Worm (Caenorhabditis elegans) whole organism, L4 larva: ENCODE results near the gene cblc-1.

Experiments used
- F44E2.7 ChIP-seq: fragments of 200-800 bp; sonication (Bioruptor generic); IDR thresholded peaks from 2 replicates; pipeline ENCODE4 v2.1.2; 2022; ENCODE audit warnings: missing genetic modification characterization, missing compliant biosample characterization
- F49E8.2 ChIP-seq: sonication (generic microtip); optimal IDR thresholded peaks from 2 replicates; lab custom pipeline; 2016; ENCODE audit warnings: missing compliant biosample characterization, mild to moderate bottlenecking, missing genetic modification characterization, borderline replicate concordance
- T26A8.4 ChIP-seq: fragments of 200-800 bp; sonication (Bioruptor generic); IDR thresholded peaks from 2 replicates; pipeline ENCODE4 v1.3.6; 2022; ENCODE audit warnings: missing genetic modification characterization, missing compliant biosample characterization
- Y105C5A.15 ChIP-seq: fragments of 200-800 bp; sonication (Bioruptor generic); IDR thresholded peaks from 2 replicates; pipeline ENCODE4 v1.3.6; 2022; ENCODE audit warnings: missing genetic modification characterization, missing compliant biosample characterization
- Y48G9A.11 ChIP-seq: fragments of 200-800 bp; sonication (Bioruptor generic); IDR thresholded peaks from 2 replicates; pipeline ENCODE4 v1.3.6; 2022; ENCODE audit warnings: missing genetic modification reagents, missing genetic modification characterization, missing compliant biosample characterization
- Y5F2A.4 ChIP-seq: fragments of 200-800 bp; sonication (Bioruptor generic); optimal IDR thresholded peaks from 2 replicates; lab custom pipeline; 2018; ENCODE audit warnings: mild to moderate bottlenecking, missing genetic modification characterization, missing compliant biosample characterization
- Y75B8A.6 ChIP-seq: fragments of 200-800 bp; sonication (Bioruptor generic); IDR thresholded peaks from 2 replicates; pipeline ENCODE4 v1.3.6; 2022; ENCODE audit warnings: missing genetic modification reagents, missing genetic modification characterization, missing compliant biosample characterization
- ZK337.2 ChIP-seq: fragments of 200-800 bp; sonication (Bioruptor generic); IDR thresholded peaks from 2 replicates; pipeline ENCODE4 v1.3.6; 2022; ENCODE audit warnings: missing genetic modification reagents, missing genetic modification characterization, missing compliant biosample characterization
- aly-2 ChIP-seq: sonication (generic microtip); optimal IDR thresholded peaks from 2 replicates; lab custom pipeline; 2018; ENCODE audit warnings: missing biosample characterization, missing genetic modification characterization
- ama-1 ChIP-seq: fragments of 150-350 bp; optimal IDR thresholded peaks from 2 replicates; lab custom pipeline; 2014; ENCODE audit warnings: inconsistent platforms, mixed read lengths
- arid-1 ChIP-seq: fragments of 200-800 bp; sonication (Bioruptor generic); conservative IDR thresholded peaks from 2 replicates; pipeline ENCODE4 v1.3.6; 2022; ENCODE audit warnings: missing genetic modification reagents, missing genetic modification characterization, missing compliant biosample characterization
- ceh-32 ChIP-seq: sonication (generic microtip); optimal IDR thresholded peaks from 2 replicates; lab custom pipeline; 2016; ENCODE audit warnings: mild to moderate bottlenecking, missing genetic modification characterization, missing compliant biosample characterization; ENCODE audit not compliant: poor library complexity
- ceh-62 ChIP-seq: sonication (generic microtip); optimal IDR thresholded peaks from 2 replicates; lab custom pipeline; 2017; ENCODE audit warnings: missing biosample characterization, missing genetic modification characterization
- ces-1 ChIP-seq: fragments of 150-350 bp; sonication (generic microtip); optimal IDR thresholded peaks from 4 replicates; lab custom pipeline; 2014; ENCODE audit warnings: missing biosample characterization, missing genetic modification reagents, missing genetic modification characterization
- ctbp-1 ChIP-seq: fragments of 200-800 bp; sonication (Bioruptor generic); IDR thresholded peaks from 2 replicates; pipeline ENCODE4 v1.3.6; 2022; ENCODE audit warnings: missing genetic modification reagents, missing genetic modification characterization, missing compliant biosample characterization
- daf-19 ChIP-seq: fragments of 200-800 bp; sonication (Bioruptor generic); conservative IDR thresholded peaks from 2 replicates; pipeline ENCODE4 v1.3.6; 2022; ENCODE audit warnings: missing genetic modification characterization, missing compliant biosample characterization
- dmd-8 ChIP-seq: fragments of 200-800 bp; sonication (Bioruptor generic); IDR thresholded peaks from 2 replicates; pipeline ENCODE4 v1.3.6; 2022; ENCODE audit warnings: missing genetic modification characterization, missing compliant biosample characterization
- dmd-9 ChIP-seq: fragments of 200-800 bp; sonication (Bioruptor generic); IDR thresholded peaks from 2 replicates; pipeline ENCODE4 v1.3.6; 2022; ENCODE audit warnings: missing genetic modification reagents, missing genetic modification characterization, missing compliant biosample characterization
- dve-1 ChIP-seq: sonication (generic microtip); optimal IDR thresholded peaks from 2 replicates; lab custom pipeline; 2017; ENCODE audit warnings: antibody characterized with exemption, mild to moderate bottlenecking, missing genetic modification characterization, missing compliant biosample characterization; ENCODE audit not compliant: insufficient read depth
- egl-43 ChIP-seq: fragments of 200-800 bp; sonication (Bioruptor generic); IDR thresholded peaks from 2 replicates; pipeline ENCODE4 v1.3.6; 2022; ENCODE audit warnings: missing genetic modification reagents, missing genetic modification characterization, missing compliant biosample characterization
- hlh-11 ChIP-seq: fragments of 200-800 bp; sonication (Bioruptor generic); optimal IDR thresholded peaks from 2 replicates; lab custom pipeline; 2018; ENCODE audit warnings: mild to moderate bottlenecking, missing genetic modification characterization, missing compliant biosample characterization
- hlh-30 ChIP-seq: sonication (generic microtip); optimal IDR thresholded peaks from 2 replicates; lab custom pipeline; 2017; ENCODE audit warnings: antibody characterized with exemption, mild to moderate bottlenecking, missing genetic modification characterization, missing compliant biosample characterization; ENCODE audit not compliant: insufficient read depth
- hmg-1.1 ChIP-seq: fragments of 200-800 bp; sonication (Bioruptor generic); IDR thresholded peaks from 2 replicates; pipeline ENCODE4 v1.3.6; 2022; ENCODE audit warnings: missing genetic modification reagents, missing genetic modification characterization, missing compliant biosample characterization
- lin-1 ChIP-seq: fragments of 200-800 bp; sonication (Bioruptor generic); IDR thresholded peaks from 2 replicates; pipeline ENCODE4 v1.3.6; 2022; ENCODE audit warnings: missing genetic modification reagents, missing genetic modification characterization, missing compliant biosample characterization
- lin-13 ChIP-seq: fragments of 150-350 bp; optimal IDR thresholded peaks from 2 replicates; lab custom pipeline; 2014; ENCODE audit warnings: missing biosample characterization, missing genetic modification reagents, missing genetic modification characterization
- lin-15B ChIP-seq: fragments of 150-350 bp; sonication (generic microtip); optimal IDR thresholded peaks from 3 replicates; lab custom pipeline; 2014; ENCODE audit warnings: missing biosample characterization, missing genetic modification characterization
- lin-29 ChIP-seq: fragments of 200-800 bp; sonication (Bioruptor generic); IDR thresholded peaks from 2 replicates; pipeline ENCODE4 v1.3.6; 2022; ENCODE audit warnings: missing genetic modification reagents, missing genetic modification characterization, missing compliant biosample characterization
- lin-38 ChIP-seq: fragments of 200-800 bp; sonication (Bioruptor generic); IDR thresholded peaks from 2 replicates; pipeline ENCODE4 v1.3.6; 2022; ENCODE audit warnings: missing genetic modification reagents, missing genetic modification characterization, missing compliant biosample characterization
- madf-5 ChIP-seq, 2 experiments: fragments of 200-800 bp; sonication (Bioruptor generic); IDR thresholded peaks; 2 replicates each; pipeline ENCODE4 v1.3.6; 2022; ENCODE audit warnings: missing compliant biosample characterization in 2 of 2, missing genetic modification characterization in 2 of 2
- madf-9 ChIP-seq: fragments of 200-800 bp; sonication (Bioruptor generic); conservative IDR thresholded peaks from 2 replicates; pipeline ENCODE4 v1.3.6; 2022; ENCODE audit warnings: missing genetic modification reagents, missing genetic modification characterization, missing compliant biosample characterization
- mdl-1 ChIP-seq, 2 experiments: fragments of 150-350 bp in 1 of 2; sonication (generic microtip) in 1 of 2; optimal IDR thresholded peaks; 2 replicates each; lab custom pipeline; 2014 to 2017; ENCODE audit warnings: missing biosample characterization in 2 of 2, missing genetic modification characterization in 2 of 2
- mdt-29 ChIP-seq: fragments of 200-800 bp; sonication (Bioruptor generic); IDR thresholded peaks from 2 replicates; pipeline ENCODE4 v1.3.6; 2022; ENCODE audit warnings: missing genetic modification reagents, missing genetic modification characterization, missing compliant biosample characterization
- mep-1 ChIP-seq: fragments of 150-350 bp; sonication (generic microtip); optimal IDR thresholded peaks from 3 replicates; lab custom pipeline; 2014; ENCODE audit warnings: missing biosample characterization, missing genetic modification characterization
- nhr-102 ChIP-seq: sonication (generic microtip); optimal IDR thresholded peaks from 2 replicates; lab custom pipeline; 2016; ENCODE audit warnings: mild to moderate bottlenecking, missing genetic modification characterization, moderate library complexity, missing compliant biosample characterization
- nhr-11 ChIP-seq: fragments of 150-350 bp; optimal IDR thresholded peaks from 2 replicates; lab custom pipeline; 2014; ENCODE audit warnings: missing biosample characterization, missing genetic modification characterization
- nhr-111 ChIP-seq: fragments of 200-800 bp; sonication (Bioruptor generic); optimal IDR thresholded peaks from 2 replicates; lab custom pipeline; 2018; ENCODE audit warnings: mild to moderate bottlenecking, missing genetic modification characterization, missing compliant biosample characterization
- nhr-25 ChIP-seq: sonication (generic microtip); optimal IDR thresholded peaks from 2 replicates; lab custom pipeline; 2017; ENCODE audit warnings: missing genetic modification characterization, mild to moderate bottlenecking, missing compliant biosample characterization, antibody characterized with exemption, moderate library complexity, borderline replicate concordance; ENCODE audit not compliant: insufficient read depth
- nhr-6 ChIP-seq: fragments of 150-350 bp; optimal IDR thresholded peaks from 2 replicates; lab custom pipeline; 2014; ENCODE audit warnings: missing biosample characterization, missing genetic modification characterization
- nhr-76 ChIP-seq: fragments of 150-350 bp; optimal IDR thresholded peaks from 2 replicates; lab custom pipeline; 2014; ENCODE audit warnings: missing biosample characterization, missing genetic modification characterization
- php-3 ChIP-seq: fragments of 200-800 bp; sonication (Bioruptor generic); IDR thresholded peaks from 2 replicates; pipeline ENCODE4 v1.3.6; 2022; ENCODE audit warnings: missing genetic modification reagents, missing genetic modification characterization, missing compliant biosample characterization
- snpc-1.2 ChIP-seq: fragments of 200-800 bp; sonication (Bioruptor generic); IDR thresholded peaks from 2 replicates; pipeline ENCODE4 v1.3.6; 2022; ENCODE audit warnings: missing genetic modification reagents, missing genetic modification characterization, missing compliant biosample characterization
- snpc-4 ChIP-seq: fragments of 150-350 bp; optimal IDR thresholded peaks from 2 replicates; lab custom pipeline; 2014; ENCODE audit warnings: missing biosample characterization, missing genetic modification characterization
- spr-1 ChIP-seq: sonication (generic microtip); optimal IDR thresholded peaks from 2 replicates; lab custom pipeline; 2016; ENCODE audit warnings: mild to moderate bottlenecking, missing genetic modification characterization, missing compliant biosample characterization
- spr-3 ChIP-seq: fragments of 200-800 bp; sonication (Bioruptor generic); optimal IDR thresholded peaks from 2 replicates; lab custom pipeline; 2018; ENCODE audit warnings: mild to moderate bottlenecking, missing genetic modification characterization, missing compliant biosample characterization
- tra-1 ChIP-seq: fragments of 200-800 bp; sonication (Bioruptor generic); IDR thresholded peaks from 2 replicates; pipeline ENCODE4 v1.3.6; 2022; ENCODE audit warnings: missing genetic modification reagents, missing genetic modification characterization, missing compliant biosample characterization
- unc-130 ChIP-seq: sonication (generic microtip); optimal IDR thresholded peaks from 2 replicates; lab custom pipeline; 2016; ENCODE audit warnings: missing genetic modification reagents, missing genetic modification characterization, missing compliant biosample characterization
- unc-39 ChIP-seq: sonication (generic microtip); optimal IDR thresholded peaks from 2 replicates; lab custom pipeline; 2017; ENCODE audit warnings: missing biosample characterization, missing genetic modification characterization
- vab-7 ChIP-seq: fragments of 200-800 bp; sonication (Bioruptor generic); IDR thresholded peaks from 2 replicates; pipeline ENCODE4 v1.3.6; 2022; ENCODE audit warnings: missing genetic modification reagents, missing genetic modification characterization, missing compliant biosample characterization
- zfp-2 ChIP-seq: sonication (generic microtip); optimal IDR thresholded peaks from 2 replicates; lab custom pipeline; 2016; ENCODE audit warnings: mild to moderate bottlenecking, missing genetic modification characterization, missing compliant biosample characterization
- zip-11 ChIP-seq: fragments of 200-800 bp; sonication (Bioruptor generic); IDR thresholded peaks from 2 replicates; pipeline ENCODE4 v1.3.6; 2022; ENCODE audit warnings: missing genetic modification characterization, missing compliant biosample characterization

The cblc-1 gene

ce11 chrII:4942397-4942796, 1.4 kb upstream of the cblc-1 start (continued):
- TF ChIP-seq arid-1 (peak; percentile 84), madf-5 (GFP tag; IDR thresholded peaks at IDR 0.05; lab: Robert Waterston, UW) (peak; percentile 38 to 67; a peak in 2 of 4 replicates), ama-1 (lab: Kevin White, UChicago) (peak; percentile 90), lin-1 (GFP tag; lab: Robert Waterston, UW) (peak; percentile 22; the same call in 1 of the 2 replicates), nhr-76 (no peak), ceh-62 (tag; lab: Kevin White, UChicago) (no peak), mdl-1 (tag; optimal IDR thresholded peaks at IDR 0.05; lab: Kevin White, UChicago) (no peak), lin-15B (tag; lab: Kevin White, UChicago) (no peak), nhr-102 (tag; lab: Kevin White, UChicago) (peak; percentile 0), aly-2 (tag; lab: Kevin White, UChicago) (peak; percentile 53), unc-130 (peak; percentile 66), lin-13 (GFP tag; lab: Kevin White, UChicago) (peak; percentile 55), ces-1 (GFP tag; lab: Kevin White, UChicago) (no peak), php-3 (GFP tag; lab: Robert Waterston, UW) (peak; percentile 43), zfp-2 (no peak), mdt-29 (peak; percentile 58; the same call in 1 of the 2 replicates), spr-1 (tag; lab: Kevin White, UChicago) (peak; percentile 59), hlh-30 (tag; lab: Kevin White, UChicago) (peak; percentile 37), nhr-25 (tag; lab: Kevin White, UChicago) (peak; percentile 57), Y5F2A.4 (GFP tag; lab: Kevin White, UChicago) (peak; percentile 58), T26A8.4 (GFP tag; lab: Robert Waterston, UW) (peak; percentile 71), zip-11 (GFP tag; lab: Robert Waterston, UW) (no peak), madf-9 (GFP tag; lab: Robert Waterston, UW) (peak; percentile 63; the same call in 1 of the 2 replicates), nhr-11 (tag; lab: Kevin White, UChicago) (peak; percentile 6), F44E2.7 (GFP tag; lab: Robert Waterston, UW) (peak; percentile 66; the same call in 1 of the 2 replicates), egl-43 (peak; percentile 82), tra-1 (GFP tag; lab: Robert Waterston, UW) (peak; percentile 68; the same call in 1 of the 2 replicates), snpc-4 (no peak), lin-38 (peak; percentile 76), daf-19 (GFP tag; lab: Robert Waterston, UW) (peak; percentile 71), Y75B8A.6 (GFP tag; lab: Robert Waterston, UW) (peak; percentile 74; the same call in 1 of the 2 replicates), mep-1 (tag; lab: Kevin White, UChicago) (peak; percentile 27), dmd-8 (GFP tag; lab: Robert Waterston, UW) (peak; percentile 84), hmg-1.1 (GFP tag; lab: Robert Waterston, UW) (peak; percentile 65), nhr-111 (GFP tag; lab: Kevin White, UChicago) (peak; percentile 38), vab-7 (GFP tag; lab: Robert Waterston, UW) (peak; percentile 69), F49E8.2 (tag; lab: Kevin White, UChicago) (peak; percentile 54), ctbp-1 (GFP tag; lab: Robert Waterston, UW) (peak; percentile 79), snpc-1.2 (GFP tag; lab: Robert Waterston, UW) (no peak), dmd-9 (peak; percentile 72; the same call in 1 of the 2 replicates), Y48G9A.11 (GFP tag; lab: Robert Waterston, UW) (peak; percentile 79), unc-39 (tag; lab: Kevin White, UChicago) (no peak), spr-3 (GFP tag; lab: Kevin White, UChicago) (peak; percentile 36), nhr-6 (tag; lab: Kevin White, UChicago) (peak; percentile 25), Y105C5A.15 (0 out of 2 replicates have a peak, but pooled peaks have one; percentile 10), ceh-32 (tag; lab: Kevin White, UChicago) (no peak), dve-1 (tag; lab: Kevin White, UChicago) (peak; percentile 23), hlh-11 (tag; lab: Kevin White, UChicago) (no peak), ZK337.2 (no peak), lin-29 (GFP tag; lab: Robert Waterston, UW) (no peak)
